Worm (Caenorhabditis elegans): ENCODE data around the gene fbxl-3.

ce11 chrII:5423832-5424231, 25.1 kb upstream of the fbxl-3 start, which contains the start of gene F07F6.7:
- TF ChIP-seq nhr-12 (tag; optimal IDR thresholded peaks at IDR 0.05): no peak
- TF ChIP-seq mab-5 (tag; optimal IDR thresholded peaks at IDR 0.05): no peak
- no peak for TF ChIP-seq unc-62 (GFP tag; optimal IDR thresholded peaks at IDR 0.05)
- no peak for TF ChIP-seq sptf-1 (tag; optimal IDR thresholded peaks at IDR 0.05)
- no peak for TF ChIP-seq hlh-1 (tag; optimal IDR thresholded peaks at IDR 0.05)
- TF ChIP-seq unc-39 (tag; optimal IDR thresholded peaks at IDR 0.05): no peak
- no peak for TF ChIP-seq lsy-2 (tag; optimal IDR thresholded peaks at IDR 0.05)
- TF ChIP-seq elt-1 (tag; optimal IDR thresholded peaks at IDR 0.05; ENCODE audit: borderline replicate concordance, insufficient read depth): no peak
- no peak for TF ChIP-seq ceh-39 (tag; optimal IDR thresholded peaks at IDR 0.05)
- TF ChIP-seq nhr-237 (tag; optimal IDR thresholded peaks at IDR 0.05): no peak
- TF ChIP-seq nhr-28 (tag; optimal IDR thresholded peaks at IDR 0.05): no peak
- TF ChIP-seq blmp-1 (tag; optimal IDR thresholded peaks at IDR 0.05): no peak
- no peak for TF ChIP-seq zip-8 (tag; optimal IDR thresholded peaks at IDR 0.05)
